Worm (Caenorhabditis elegans): ENCODE measurements around the gene twk-26.

The twk-26 gene

ce11 chrX:3054802-3055201 lies at the start of gene twk-26:
TSS of gene twk-26 (minus strand) at chrX:3054824.
- no peak for TF ChIP-seq tra-4 (tag; optimal IDR thresholded peaks at IDR 0.05)

DNA sequence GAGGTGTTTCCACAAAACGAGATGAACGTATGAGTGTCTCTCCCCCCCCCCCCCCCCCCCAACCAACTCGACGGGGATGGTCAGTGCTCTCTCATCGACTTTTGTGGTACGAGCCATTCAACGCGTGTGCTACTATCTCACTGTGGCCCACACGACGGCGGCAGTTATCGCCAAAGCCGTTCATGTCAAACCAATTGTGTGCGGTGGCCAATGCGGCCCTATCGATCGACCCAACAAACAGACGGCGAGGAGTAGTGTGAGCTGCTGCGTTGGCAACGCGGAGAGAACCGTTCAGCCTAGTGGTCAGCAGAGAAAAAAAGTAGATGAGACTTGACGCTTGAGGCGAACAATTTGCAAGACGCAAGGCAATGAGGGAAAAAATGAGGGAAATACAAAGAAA lies 48.2 kb upstream of the twk-26 start:
- TF ChIP-seq tbx-11 (GFP tag; IDR thresholded peaks at IDR 0.05) (peak; percentile 8; the same call in 1 of the 2 replicates), hmg-4 (GFP tag; optimal IDR thresholded peaks at IDR 0.05) (peak; percentile 86), pes-1 (GFP tag; IDR thresholded peaks at IDR 0.05) (no peak; the same call in 1 of the 2 replicates)

- no peak for TF ChIP-seq pes-1 (GFP tag; IDR thresholded peaks at IDR 0.05)
- no peak for TF ChIP-seq tbx-37 (GFP tag; conservative IDR thresholded peaks at IDR 0.05)
- TF ChIP-seq ama-1 (optimal IDR thresholded peaks at IDR 0.05) = no peak
- TF ChIP-seq B0310.2 (tag; optimal IDR thresholded peaks at IDR 0.05) = no peak
- TF ChIP-seq tbx-11 (GFP tag; IDR thresholded peaks at IDR 0.05) = no peak
- no peak for TF ChIP-seq tra-4 (tag; optimal IDR thresholded peaks at IDR 0.05)
- no peak for TF ChIP-seq scrt-1 (GFP tag; IDR thresholded peaks at IDR 0.05)
- TF ChIP-seq flt-1 (GFP tag; IDR thresholded peaks at IDR 0.05) = no peak
- no peak for TF ChIP-seq hmbx-1 (tag; optimal IDR thresholded peaks at IDR 0.05)
- no peak for TF ChIP-seq sea-1 (GFP tag; conservative IDR thresholded peaks at IDR 0.05)
- TF ChIP-seq hnd-1 (tag; optimal IDR thresholded peaks at IDR 0.05) = no peak
- no peak for TF ChIP-seq ceh-36 (tag; optimal IDR thresholded peaks at IDR 0.05)
- TF ChIP-seq ceh-13 (GFP tag; optimal IDR thresholded peaks at IDR 0.05) = no peak
- no peak for TF ChIP-seq hmg-4 (GFP tag; optimal IDR thresholded peaks at IDR 0.05)
- no peak for TF ChIP-seq aly-1 (tag; optimal IDR thresholded peaks at IDR 0.05)
- TF ChIP-seq ets-7 (tag; optimal IDR thresholded peaks at IDR 0.05) = no peak
- no peak for TF ChIP-seq F13C5.2 (tag; optimal IDR thresholded peaks at IDR 0.05)
These were observed 47.5 kb upstream of the twk-26 start, which contains the start of gene ztf-13 for ce11 chrX:3102165-3102564. TSS of gene ztf-13 (minus strand) at chrX:3102175.

DNA sequence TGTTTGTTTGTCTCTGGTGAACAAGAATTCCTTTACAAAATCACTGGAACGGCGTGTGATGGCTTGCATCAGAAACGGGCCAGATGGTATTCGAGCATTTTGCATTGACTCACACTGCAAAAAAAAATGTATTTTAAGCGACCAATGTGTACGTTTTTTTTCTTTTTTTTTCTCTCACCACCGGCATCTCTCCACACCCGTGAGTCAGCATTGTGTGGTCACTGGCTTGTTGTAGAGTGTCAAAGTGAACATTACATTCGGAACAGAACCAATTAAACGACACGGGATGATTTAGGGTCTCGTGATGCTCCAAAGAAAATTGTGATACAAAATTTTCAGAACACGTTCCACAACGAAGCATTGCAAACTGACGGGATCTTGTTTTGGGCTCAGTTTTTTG lies 46.9 kb upstream of the twk-26 start:
- TF ChIP-seq hmbx-1 (tag; optimal IDR thresholded peaks at IDR 0.05) = no peak
- TF ChIP-seq sea-1 (GFP tag; conservative IDR thresholded peaks at IDR 0.05) = no peak
- no peak for TF ChIP-seq flt-1 (GFP tag; IDR thresholded peaks at IDR 0.05)
- TF ChIP-seq B0310.2 (tag; optimal IDR thresholded peaks at IDR 0.05) = no peak
- TF ChIP-seq scrt-1 (GFP tag; IDR thresholded peaks at IDR 0.05) = no peak
- no peak for TF ChIP-seq aly-1 (tag; optimal IDR thresholded peaks at IDR 0.05)
- TF ChIP-seq pes-1 (GFP tag; IDR thresholded peaks at IDR 0.05) = no peak
- TF ChIP-seq tra-4 (tag; optimal IDR thresholded peaks at IDR 0.05) = no peak
- TF ChIP-seq ama-1 (optimal IDR thresholded peaks at IDR 0.05) = no peak
- no peak for TF ChIP-seq hmg-4 (GFP tag; optimal IDR thresholded peaks at IDR 0.05)
- TF ChIP-seq ceh-36 (tag; optimal IDR thresholded peaks at IDR 0.05) = no peak
- TF ChIP-seq tbx-37 (GFP tag; conservative IDR thresholded peaks at IDR 0.05) = no peak
- no peak for TF ChIP-seq ets-7 (tag; optimal IDR thresholded peaks at IDR 0.05)

DNA sequence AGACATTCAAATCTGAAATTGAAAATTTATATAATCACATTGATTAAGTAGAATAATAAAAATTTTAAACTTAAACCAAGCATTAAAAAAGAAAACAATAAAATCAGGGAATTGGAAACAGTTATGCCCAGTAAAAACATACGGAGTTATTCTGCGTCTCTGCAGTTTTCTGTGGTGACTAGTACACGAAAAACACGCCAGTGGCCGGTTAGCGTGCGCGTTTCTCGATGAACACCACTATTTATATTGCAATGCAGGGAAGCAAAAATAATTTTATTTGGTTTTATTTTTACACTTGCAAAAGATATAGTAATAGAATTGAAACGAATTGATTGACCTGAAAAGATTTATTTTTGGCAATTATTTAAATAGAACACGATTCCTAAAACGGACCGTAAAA lies 45.2 kb upstream of the twk-26 start, which contains the start of gene sec-3:
sec-3 (minus strand) TSS at position 21 of the 400 bp plus-strand sequence.
- TF ChIP-seq tbx-11 (GFP tag; IDR thresholded peaks at IDR 0.05) (0 out of 2 replicates have a peak, but pooled peaks have one; percentile 28), scrt-1 (GFP tag; IDR thresholded peaks at IDR 0.05) (peak; percentile 58; the same call in 1 of the 2 replicates), hnd-1 (tag; optimal IDR thresholded peaks at IDR 0.05) (peak; percentile 13), ama-1 (optimal IDR thresholded peaks at IDR 0.05) (no peak), ceh-36 (tag; optimal IDR thresholded peaks at IDR 0.05) (peak; percentile 38), B0310.2 (tag; optimal IDR thresholded peaks at IDR 0.05) (no peak), hmg-4 (GFP tag; optimal IDR thresholded peaks at IDR 0.05) (peak; percentile 55), tra-4 (tag; optimal IDR thresholded peaks at IDR 0.05) (peak; percentile 13), aly-1 (tag; optimal IDR thresholded peaks at IDR 0.05) (no peak), F13C5.2 (tag; optimal IDR thresholded peaks at IDR 0.05) (peak; percentile 88), hmbx-1 (tag; optimal IDR thresholded peaks at IDR 0.05) (peak; percentile 19), sea-1 (GFP tag; conservative IDR thresholded peaks at IDR 0.05) (peak; percentile 65; the same call in 1 of the 2 replicates), tbx-37 (GFP tag; conservative IDR thresholded peaks at IDR 0.05) (peak; percentile 29; the same call in 1 of the 2 replicates), ets-7 (tag; optimal IDR thresholded peaks at IDR 0.05) (no peak), ceh-13 (GFP tag; optimal IDR thresholded peaks at IDR 0.05) (no peak), flt-1 (GFP tag; IDR thresholded peaks at IDR 0.05) (peak; percentile 45; the same call in 1 of the 2 replicates), pes-1 (GFP tag; IDR thresholded peaks at IDR 0.05) (peak; percentile 75)

ce11 chrX:3094304-3094703 lies 39.7 kb upstream of the twk-26 start, which contains the start of gene wrt-2:
TSS of gene wrt-2 (minus strand) at chrX:3094349.
- TF ChIP-seq hmg-4 (GFP tag; optimal IDR thresholded peaks at IDR 0.05) (no peak), hmbx-1 (tag; optimal IDR thresholded peaks at IDR 0.05) (no peak), B0310.2 (tag; optimal IDR thresholded peaks at IDR 0.05) (no peak), pes-1 (GFP tag; IDR thresholded peaks at IDR 0.05) (no peak), ceh-13 (GFP tag; optimal IDR thresholded peaks at IDR 0.05) (no peak), tbx-37 (GFP tag; conservative IDR thresholded peaks at IDR 0.05) (no peak), ama-1 (optimal IDR thresholded peaks at IDR 0.05) (no peak), tbx-11 (GFP tag; IDR thresholded peaks at IDR 0.05) (no peak), F13C5.2 (tag; optimal IDR thresholded peaks at IDR 0.05) (no peak), flt-1 (GFP tag; IDR thresholded peaks at IDR 0.05) (no peak), ets-7 (tag; optimal IDR thresholded peaks at IDR 0.05) (no peak), hnd-1 (tag; optimal IDR thresholded peaks at IDR 0.05) (no peak), aly-1 (tag; optimal IDR thresholded peaks at IDR 0.05) (no peak), scrt-1 (GFP tag; IDR thresholded peaks at IDR 0.05) (no peak), ceh-36 (tag; optimal IDR thresholded peaks at IDR 0.05) (no peak), tra-4 (tag; optimal IDR thresholded peaks at IDR 0.05) (no peak), sea-1 (GFP tag; conservative IDR thresholded peaks at IDR 0.05) (no peak)

DNA sequence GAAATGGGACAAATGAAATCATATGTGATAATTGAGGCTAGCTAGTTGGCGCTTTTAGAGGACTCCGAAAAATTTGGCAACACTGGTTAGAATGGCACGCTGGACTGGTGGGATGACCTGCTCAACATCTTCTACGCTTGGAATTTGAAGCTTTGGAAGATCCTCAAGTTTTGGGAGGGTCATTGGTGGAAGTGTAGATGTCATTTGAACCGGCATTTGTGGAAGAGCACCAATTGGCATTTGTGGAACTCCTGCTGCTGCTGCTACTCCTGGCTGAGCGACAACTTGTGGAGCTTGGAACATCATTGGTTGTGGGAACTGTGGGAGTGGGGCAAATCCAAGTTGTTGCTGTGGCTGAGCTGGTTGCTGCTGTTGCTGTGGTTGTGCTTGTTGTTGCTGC lies 37.8 kb upstream of the twk-26 start:
- TF ChIP-seq B0310.2 (tag; optimal IDR thresholded peaks at IDR 0.05) (no peak), flt-1 (GFP tag; IDR thresholded peaks at IDR 0.05) (no peak)
